Worm (Caenorhabditis elegans): ENCODE measurements around the gene K08H10.6.

Gene K08H10.6

ce11 chrV:10003315-10003969 is 7.8 kb upstream of the K08H10.6 start:
- TF ChIP-seq nfya-1 (tag; optimal IDR thresholded peaks at IDR 0.05) (peak; percentile 34), C08G9.2 (tag; optimal IDR thresholded peaks at IDR 0.05) (no peak), pax-1 (tag; optimal IDR thresholded peaks at IDR 0.05) (peak; percentile 20), unc-55 (GFP tag; optimal IDR thresholded peaks at IDR 0.05) (peak; percentile 20), ttx-3 (tag; optimal IDR thresholded peaks at IDR 0.05) (no peak), ceh-9 (tag; optimal IDR thresholded peaks at IDR 0.05) (no peak), ceh-18 (tag; optimal IDR thresholded peaks at IDR 0.05) (peak; percentile 18)

DNA sequence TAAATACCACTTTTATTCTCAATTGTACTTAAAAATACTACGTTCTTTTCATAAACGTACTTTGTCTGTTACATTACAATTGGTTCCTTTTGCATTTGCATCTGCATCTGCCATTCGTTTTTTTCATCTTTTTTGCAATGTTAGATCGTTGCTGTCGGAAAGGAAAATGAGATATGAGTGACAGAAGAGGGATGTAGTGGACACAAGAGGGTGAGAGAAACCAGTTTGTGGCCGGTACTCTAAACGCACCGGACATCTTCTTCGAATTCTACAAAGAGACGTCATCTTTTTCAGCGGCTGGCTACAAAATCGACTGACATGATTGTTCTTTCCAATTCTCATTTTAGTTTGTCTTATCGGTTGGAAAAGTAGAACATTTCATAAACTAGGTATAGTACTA is 7.0 kb upstream of the K08H10.6 start:
- no peak for TF ChIP-seq zip-5 (tag; optimal IDR thresholded peaks at IDR 0.05)
- TF ChIP-seq ets-4 (tag; optimal IDR thresholded peaks at IDR 0.05): no peak
- no peak for TF ChIP-seq sox-4 (tag; optimal IDR thresholded peaks at IDR 0.05)
- no peak for TF ChIP-seq C08G9.2 (tag; optimal IDR thresholded peaks at IDR 0.05)
- TF ChIP-seq ceh-18 (tag; optimal IDR thresholded peaks at IDR 0.05): no peak
- TF ChIP-seq ttx-3 (tag; optimal IDR thresholded peaks at IDR 0.05): no peak
- no peak for TF ChIP-seq fkh-6 (tag; optimal IDR thresholded peaks at IDR 0.05)
- no peak for TF ChIP-seq eyg-1 (tag; optimal IDR thresholded peaks at IDR 0.05)
- TF ChIP-seq pros-1 (tag; optimal IDR thresholded peaks at IDR 0.05): no peak
- TF ChIP-seq ceh-48 (tag; optimal IDR thresholded peaks at IDR 0.05): no peak
- no peak for TF ChIP-seq nhr-11 (tag; optimal IDR thresholded peaks at IDR 0.05)
- no peak for TF ChIP-seq ceh-34 (tag; optimal IDR thresholded peaks at IDR 0.05)
- TF ChIP-seq dve-1 (tag; optimal IDR thresholded peaks at IDR 0.05): no peak
- TF ChIP-seq lim-6 (tag; optimal IDR thresholded peaks at IDR 0.05): no peak
- no peak for TF ChIP-seq ceh-22 (tag; optimal IDR thresholded peaks at IDR 0.05)
- no peak for TF ChIP-seq npax-4 (tag; optimal IDR thresholded peaks at IDR 0.05)
- TF ChIP-seq pat-9 (tag; optimal IDR thresholded peaks at IDR 0.05): no peak
- no peak for TF ChIP-seq ceh-9 (tag; optimal IDR thresholded peaks at IDR 0.05)
- TF ChIP-seq syd-9 (tag; optimal IDR thresholded peaks at IDR 0.05): no peak

- no peak for TF ChIP-seq fkh-10 (GFP tag; optimal IDR thresholded peaks at IDR 0.05)
- TF ChIP-seq C38D4.7 (GFP tag; optimal IDR thresholded peaks at IDR 0.05): no peak
- TF ChIP-seq tbx-7 (tag; optimal IDR thresholded peaks at IDR 0.05): no peak
- TF ChIP-seq tbx-2 (tag; optimal IDR thresholded peaks at IDR 0.05): no peak
- TF ChIP-seq ceh-14 (tag; optimal IDR thresholded peaks at IDR 0.05): no peak
- no peak for TF ChIP-seq unc-55 (GFP tag; optimal IDR thresholded peaks at IDR 0.05)
- TF ChIP-seq hlh-6 (tag; optimal IDR thresholded peaks at IDR 0.05): no peak
- TF ChIP-seq nhr-232 (tag; optimal IDR thresholded peaks at IDR 0.05): no peak
- TF ChIP-seq elt-4 (tag; optimal IDR thresholded peaks at IDR 0.05): no peak
- no peak for TF ChIP-seq syd-9 (tag; optimal IDR thresholded peaks at IDR 0.05)
- no peak for TF ChIP-seq pax-1 (tag; optimal IDR thresholded peaks at IDR 0.05)
- no peak for TF ChIP-seq pat-9 (tag; optimal IDR thresholded peaks at IDR 0.05)
- TF ChIP-seq K02D7.2 (tag; optimal IDR thresholded peaks at IDR 0.05): no peak
Measured at ce11 chrV:10000760-10001159, 5.1 kb upstream of the K08H10.6 start, which contains the start of gene K08H10.10. Gene K08H10.10 (plus strand): TSS chrV:10001060.

DNA sequence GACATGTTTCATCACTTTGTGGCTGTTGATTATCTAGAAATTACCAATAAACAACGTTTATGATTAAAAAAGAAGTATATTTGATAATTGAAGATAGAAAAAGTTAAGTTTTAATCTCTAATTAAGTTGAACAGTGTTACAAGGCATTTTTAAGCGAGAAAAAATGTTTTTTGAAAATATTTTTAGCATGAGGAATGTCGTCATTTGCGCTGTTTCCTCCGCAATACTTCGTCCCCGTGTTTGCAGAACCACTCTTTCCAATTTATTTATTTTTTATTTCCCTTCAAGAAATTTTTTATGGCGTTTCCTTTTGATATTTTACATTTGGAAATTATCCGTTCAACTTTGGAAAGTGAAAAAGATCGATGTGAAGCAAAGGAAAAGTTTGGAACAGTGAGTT is 4.1 kb downstream of the K08H10.6 start, which contains the start of the genes rde-1 and trpp-6:
TSS of gene rde-1 (minus strand) at position 33 of the 400 bp plus-strand sequence.
TSS of gene trpp-6 (plus strand) at position 286 of the 400 bp plus-strand sequence.
- no peak for TF ChIP-seq nfya-1 (tag; optimal IDR thresholded peaks at IDR 0.05)
- no peak for TF ChIP-seq sox-4 (tag; optimal IDR thresholded peaks at IDR 0.05)
- TF ChIP-seq elt-4 (tag; optimal IDR thresholded peaks at IDR 0.05): no peak
- TF ChIP-seq unc-55 (GFP tag; optimal IDR thresholded peaks at IDR 0.05): no peak
- TF ChIP-seq pha-2 (tag; optimal IDR thresholded peaks at IDR 0.05): no peak
- TF ChIP-seq dmd-4 (tag; optimal IDR thresholded peaks at IDR 0.05; ENCODE audit: borderline replicate concordance): no peak
- no peak for TF ChIP-seq ceh-2 (tag; optimal IDR thresholded peaks at IDR 0.05)
- TF ChIP-seq ceh-24 (tag; optimal IDR thresholded peaks at IDR 0.05): no peak
- no peak for TF ChIP-seq K09A11.1 (tag; optimal IDR thresholded peaks at IDR 0.05; ENCODE audit: insufficient read depth)
- TF ChIP-seq npax-4 (tag; optimal IDR thresholded peaks at IDR 0.05): no peak
- TF ChIP-seq fkh-6 (tag; optimal IDR thresholded peaks at IDR 0.05): no peak
- TF ChIP-seq unc-42 (tag; optimal IDR thresholded peaks at IDR 0.05): no peak
- no peak for TF ChIP-seq zip-5 (tag; optimal IDR thresholded peaks at IDR 0.05)
- TF ChIP-seq ceh-6 (GFP tag; optimal IDR thresholded peaks at IDR 0.05): no peak
- no peak for TF ChIP-seq nhr-232 (tag; optimal IDR thresholded peaks at IDR 0.05)

Data from whole organism, late embryonic.